Worm (Caenorhabditis elegans) whole organism, L4 larva: Measurements from ENCODE around the gene C31G12.1.

Experiments used
- ama-1 ChIP-seq: fragments of 150-350 bp; optimal IDR thresholded peaks from 2 replicates; lab custom pipeline; 2014; ENCODE audit warnings: inconsistent platforms, mixed read lengths
- ceh-20 ChIP-seq: fragments of 200-800 bp; sonication (Bioruptor generic); IDR thresholded peaks from 2 replicates; pipeline ENCODE4 v1.3.6; 2022; ENCODE audit warnings: missing genetic modification reagents, missing genetic modification characterization, missing compliant biosample characterization
- ctbp-1 ChIP-seq: fragments of 200-800 bp; sonication (Bioruptor generic); IDR thresholded peaks from 2 replicates; pipeline ENCODE4 v1.3.6; 2022; ENCODE audit warnings: missing genetic modification reagents, missing genetic modification characterization, missing compliant biosample characterization
- daf-16 ChIP-seq, 3 experiments: sonication (generic microtip); optimal IDR thresholded peaks; 2 replicates each; lab custom pipeline; 2016 to 2017; ENCODE audit warnings: missing genetic modification characterization in 3 of 3, missing genetic modification reagents in 3 of 3, mild to moderate bottlenecking in 2 of 3, missing compliant biosample characterization in 2 of 3, missing biosample characterization in 1 of 3, moderate library complexity in 1 of 3
- lin-38 ChIP-seq: fragments of 200-800 bp; sonication (Bioruptor generic); IDR thresholded peaks from 2 replicates; pipeline ENCODE4 v1.3.6; 2022; ENCODE audit warnings: missing genetic modification reagents, missing genetic modification characterization, missing compliant biosample characterization
- lsy-2 ChIP-seq, 2 experiments: fragments of 150-350 bp in 1 of 2; sonication (generic microtip) in 1 of 2; optimal IDR thresholded peaks; 2 replicates each; lab custom pipeline; 2014 to 2017; ENCODE audit warnings: missing biosample characterization in 2 of 2, missing genetic modification characterization in 2 of 2
- mep-1 ChIP-seq: fragments of 150-350 bp; sonication (generic microtip); optimal IDR thresholded peaks from 3 replicates; lab custom pipeline; 2014; ENCODE audit warnings: missing biosample characterization, missing genetic modification characterization
- nhr-25 ChIP-seq: sonication (generic microtip); optimal IDR thresholded peaks from 2 replicates; lab custom pipeline; 2017; ENCODE audit warnings: missing genetic modification characterization, mild to moderate bottlenecking, missing compliant biosample characterization, antibody characterized with exemption, moderate library complexity, borderline replicate concordance; ENCODE audit not compliant: insufficient read depth
- rbr-2 ChIP-seq: sonication (generic microtip); optimal IDR thresholded peaks from 2 replicates; lab custom pipeline; 2016; ENCODE audit warnings: missing genotype, missing genetic modification characterization, missing compliant biosample characterization
- zag-1 ChIP-seq: fragments of 150-350 bp; optimal IDR thresholded peaks from 2 replicates; lab custom pipeline; 2014; ENCODE audit warnings: missing biosample characterization, missing genetic modification characterization

DNA sequence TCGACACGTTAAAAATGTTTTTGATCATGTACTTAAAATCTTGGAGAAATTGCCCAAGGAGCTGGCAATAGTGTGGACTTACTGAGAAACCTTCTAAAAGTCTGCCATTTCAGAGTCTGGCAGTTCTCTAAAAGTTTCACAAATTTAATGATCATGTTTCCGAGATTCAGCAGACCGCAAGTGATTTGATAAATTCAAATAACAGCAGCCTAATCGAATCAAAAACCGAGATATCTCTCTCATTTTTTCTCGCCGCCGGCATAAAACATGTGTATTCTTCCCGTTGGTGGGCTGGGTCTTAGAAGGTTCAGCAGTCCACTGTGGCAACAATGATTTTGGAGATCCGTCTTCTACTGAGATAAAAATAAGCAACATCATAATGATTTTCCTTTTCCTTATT, 9.4 kb downstream of the C31G12.1 start, which contains the start of gene clec-246:
- TF ChIP-seq ama-1 (lab: Kevin White, UChicago) = no peak
- no peak for TF ChIP-seq rbr-2 (tag; lab: Kevin White, UChicago)
- TF ChIP-seq ceh-20 = no peak
- no peak for TF ChIP-seq ctbp-1 (GFP tag; lab: Robert Waterston, UW)
- TF ChIP-seq nhr-25 (tag; lab: Kevin White, UChicago) = no peak
- TF ChIP-seq zag-1 = no peak
- no peak for TF ChIP-seq daf-16 (GFP tag; optimal IDR thresholded peaks at IDR 0.05; lab: Kevin White, UChicago)
- TF ChIP-seq daf-16 (tag; optimal IDR thresholded peaks at IDR 0.05; lab: Kevin White, UChicago) = no peak
- no peak for TF ChIP-seq lsy-2 (tag; optimal IDR thresholded peaks at IDR 0.05; lab: Kevin White, UChicago)
- no peak for TF ChIP-seq lin-38 (GFP tag; lab: Robert Waterston, UW)
- no peak for TF ChIP-seq mep-1
